Worm (Caenorhabditis elegans) whole organism, late embryonic: Measurements from ENCODE around the gene rbf-1.

Experiments
- C08G9.2 ChIP-seq: sonication (generic microtip); optimal IDR thresholded peaks from 2 replicates; lab custom pipeline; 2016; ENCODE audit warnings: mild to moderate bottlenecking, missing genetic modification characterization, moderate library complexity, missing compliant biosample characterization
- Y22D7AL.16 ChIP-seq: sonication (generic microtip); optimal IDR thresholded peaks from 2 replicates; lab custom pipeline; 2016; ENCODE audit warnings: missing genetic modification characterization, missing compliant biosample characterization
- ceh-14 ChIP-seq: sonication (generic microtip); optimal IDR thresholded peaks from 2 replicates; lab custom pipeline; 2016; ENCODE audit warnings: missing genotype, missing genetic modification characterization, missing compliant biosample characterization
- ceh-22 ChIP-seq: sonication (generic microtip); optimal IDR thresholded peaks from 2 replicates; lab custom pipeline; 2017; ENCODE audit warnings: missing biosample characterization, missing genetic modification characterization
- ceh-30 ChIP-seq: fragments of 150-350 bp; optimal IDR thresholded peaks from 2 replicates; lab custom pipeline; 2014; ENCODE audit warnings: missing biosample characterization, missing genetic modification characterization
- ceh-31 ChIP-seq: sonication (generic microtip); optimal IDR thresholded peaks from 2 replicates; lab custom pipeline; 2016; ENCODE audit warnings: missing genetic modification characterization, missing compliant biosample characterization
- ceh-6 ChIP-seq: fragments of 200-800 bp; sonication (Bioruptor generic); optimal IDR thresholded peaks from 2 replicates; lab custom pipeline; 2018; ENCODE audit warnings: mild to moderate bottlenecking, missing genetic modification characterization, missing compliant biosample characterization
- elt-4 ChIP-seq: sonication (generic microtip); optimal IDR thresholded peaks from 2 replicates; lab custom pipeline; 2016; ENCODE audit warnings: missing genetic modification characterization, missing compliant biosample characterization
- fkh-10 ChIP-seq: fragments of 150-350 bp; optimal IDR thresholded peaks from 2 replicates; lab custom pipeline; 2014; ENCODE audit warnings: missing biosample characterization, missing genetic modification reagents, missing genetic modification characterization
- gmeb-2 ChIP-seq: sonication (generic microtip); optimal IDR thresholded peaks from 2 replicates; lab custom pipeline; 2016; ENCODE audit warnings: missing genetic modification characterization, inconsistent platforms, missing compliant biosample characterization
- mec-3 ChIP-seq: sonication (generic microtip); optimal IDR thresholded peaks from 2 replicates; lab custom pipeline; 2016; ENCODE audit warnings: borderline replicate concordance, missing genetic modification characterization, missing compliant biosample characterization
- nfya-1 ChIP-seq: sonication (generic microtip); optimal IDR thresholded peaks from 2 replicates; lab custom pipeline; 2017; ENCODE audit warnings: missing genetic modification characterization, mild to moderate bottlenecking, missing compliant biosample characterization, antibody characterized with exemption, moderate library complexity
- odd-2 ChIP-seq: sonication (generic microtip); optimal IDR thresholded peaks from 2 replicates; lab custom pipeline; 2017; ENCODE audit warnings: antibody characterized with exemption, mild to moderate bottlenecking, missing genetic modification characterization, missing compliant biosample characterization
- pha-2 ChIP-seq: sonication (generic microtip); optimal IDR thresholded peaks from 2 replicates; lab custom pipeline; 2017; ENCODE audit warnings: mild to moderate bottlenecking, missing genetic modification characterization, missing compliant biosample characterization
- pros-1 ChIP-seq: fragments of 150-350 bp; optimal IDR thresholded peaks from 2 replicates; lab custom pipeline; 2014; ENCODE audit warnings: missing biosample characterization, missing genetic modification reagents, missing genetic modification characterization
- sdc-2 ChIP-seq: sonication (generic microtip); optimal IDR thresholded peaks from 2 replicates; lab custom pipeline; 2016; ENCODE audit warnings: missing genotype, missing genetic modification characterization, missing compliant biosample characterization
- sox-2 ChIP-seq: fragments of 200-800 bp; sonication (Bioruptor generic); IDR thresholded peaks from 2 replicates; pipeline ENCODE4 v1.3.6; 2022; ENCODE audit warnings: missing genetic modification reagents, missing genetic modification characterization, missing compliant biosample characterization
- sox-4 ChIP-seq: sonication (generic microtip); optimal IDR thresholded peaks from 2 replicates; lab custom pipeline; 2017; ENCODE audit warnings: mild to moderate bottlenecking, missing genetic modification characterization, inconsistent platforms, missing compliant biosample characterization
- syd-9 ChIP-seq: sonication (generic microtip); optimal IDR thresholded peaks from 2 replicates; lab custom pipeline; 2016; ENCODE audit warnings: mild to moderate bottlenecking, missing genetic modification characterization, moderate library complexity, missing compliant biosample characterization
- ttx-3 ChIP-seq: sonication (generic microtip); optimal IDR thresholded peaks from 2 replicates; lab custom pipeline; 2016; ENCODE audit warnings: missing genetic modification reagents, missing genetic modification characterization, missing compliant biosample characterization
- unc-3 ChIP-seq, 2 experiments: fragments of 200-800 bp in 1 of 2; sonication (Bioruptor generic) in 1 of 2; sonication (generic microtip) in 1 of 2; conservative IDR thresholded peaks in 1 of 2; optimal IDR thresholded peaks in 1 of 2; 2 replicates each; pipeline versions ENCODE4 v1.3.6 to Lab custom; 2016 to 2022; ENCODE audit warnings: missing compliant biosample characterization in 2 of 2, missing genetic modification characterization in 2 of 2, missing genetic modification reagents in 1 of 2
- unc-42 ChIP-seq: sonication (generic microtip); optimal IDR thresholded peaks from 2 replicates; lab custom pipeline; 2016; ENCODE audit warnings: missing genotype, missing genetic modification characterization, missing compliant biosample characterization
- unc-86 ChIP-seq: sonication (generic microtip); optimal IDR thresholded peaks from 2 replicates; lab custom pipeline; 2016; ENCODE audit warnings: missing genetic modification characterization, missing compliant biosample characterization

rbf-1 gene

DNA sequence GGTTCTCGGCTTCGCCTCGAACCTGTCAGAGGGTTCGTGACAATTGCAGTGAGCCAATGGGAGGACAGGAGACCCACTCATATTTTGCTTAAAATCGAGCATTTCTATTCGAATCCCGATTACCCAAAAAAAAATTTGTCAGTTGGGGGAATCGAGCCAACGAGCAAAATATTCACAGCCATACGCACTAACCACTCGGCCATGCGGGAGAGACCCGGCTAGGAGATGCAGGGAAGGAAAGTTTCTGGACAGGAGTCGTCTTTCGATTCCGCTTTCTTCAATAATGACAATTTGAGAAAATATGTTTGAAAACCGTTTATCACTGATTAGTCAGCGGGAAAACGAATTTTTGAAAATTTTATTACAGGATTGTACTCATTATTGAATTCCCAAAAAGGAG is 13.9 kb upstream of the rbf-1 start:
- peak; percentile 56 for TF ChIP-seq sox-2 (GFP tag; lab: Robert Waterston, UW)

- TF ChIP-seq unc-42 (peak; percentile 62), sox-4 (no peak)
Measured at ce11 chrIII:6670737-6671242, 4.8 kb upstream of the rbf-1 start.

DNA sequence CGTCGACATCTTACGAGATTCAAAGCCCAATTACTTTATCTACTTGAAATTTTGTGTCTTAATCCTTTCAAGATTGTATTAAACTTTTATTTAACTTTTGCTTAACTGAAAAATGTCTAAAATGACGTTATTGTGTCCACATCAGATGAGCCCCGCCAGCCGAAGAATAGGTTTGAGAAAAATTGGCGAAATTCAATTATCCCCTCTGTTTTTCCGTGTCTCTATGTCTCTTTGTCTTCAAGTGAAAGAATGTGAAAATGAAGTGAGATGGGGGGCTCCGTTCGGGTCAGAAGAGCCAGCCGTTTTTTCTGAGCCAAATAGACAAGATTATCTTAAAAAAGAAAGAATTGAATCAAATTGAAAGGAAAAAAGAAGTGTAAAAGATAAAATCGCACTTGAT is 1.7 kb downstream of the rbf-1 start:
- TF ChIP-seq unc-42 (peak; percentile 71), ceh-14 (tag; lab: Kevin White, UChicago) (no peak)

ce11 chrIII:6679323-6679722 is 3.8 kb downstream of the rbf-1 start:
- TF ChIP-seq pros-1 (no peak), odd-2 (tag; lab: Kevin White, UChicago) (no peak), elt-4 (tag; lab: Kevin White, UChicago) (no peak), ceh-6 (GFP tag; lab: Kevin White, UChicago) (no peak), ceh-14 (tag; lab: Kevin White, UChicago) (no peak), pha-2 (tag; lab: Kevin White, UChicago) (no peak), ttx-3 (tag; lab: Kevin White, UChicago) (no peak), unc-86 (tag; lab: Kevin White, UChicago) (no peak)
- TF ChIP-seq, all 69 proteins: peak for 0

ce11 chrIII:6680963-6681362 is 5.4 kb downstream of the rbf-1 start:
- TF ChIP-seq sdc-2 (no peak), ceh-22 (tag; lab: Kevin White, UChicago) (no peak), syd-9 (tag; lab: Kevin White, UChicago) (no peak)

DNA sequence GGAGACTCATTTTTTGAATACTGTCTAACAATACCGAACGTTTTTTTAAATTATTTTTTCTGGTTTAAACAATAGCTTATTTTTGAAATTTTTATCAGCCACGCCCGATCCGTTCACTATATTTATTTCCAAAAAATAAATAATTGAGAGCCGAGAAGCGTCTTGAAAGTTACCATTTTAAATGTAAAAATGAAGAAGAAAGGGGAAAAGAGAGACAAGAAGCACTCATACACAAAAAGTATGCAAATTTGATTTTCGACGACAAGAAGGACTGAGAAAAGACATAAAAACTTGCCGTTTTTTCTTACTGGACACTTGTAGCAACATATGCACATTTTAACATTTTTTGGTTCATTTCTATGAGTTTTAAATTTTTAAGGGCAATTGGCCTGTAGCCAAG is 6.2 kb downstream of the rbf-1 start:
- TF ChIP-seq unc-42 (peak; percentile 21), mec-3 (tag; lab: Kevin White, UChicago) (no peak)
- TF ChIP-seq, all 69 proteins: peak for 1

DNA sequence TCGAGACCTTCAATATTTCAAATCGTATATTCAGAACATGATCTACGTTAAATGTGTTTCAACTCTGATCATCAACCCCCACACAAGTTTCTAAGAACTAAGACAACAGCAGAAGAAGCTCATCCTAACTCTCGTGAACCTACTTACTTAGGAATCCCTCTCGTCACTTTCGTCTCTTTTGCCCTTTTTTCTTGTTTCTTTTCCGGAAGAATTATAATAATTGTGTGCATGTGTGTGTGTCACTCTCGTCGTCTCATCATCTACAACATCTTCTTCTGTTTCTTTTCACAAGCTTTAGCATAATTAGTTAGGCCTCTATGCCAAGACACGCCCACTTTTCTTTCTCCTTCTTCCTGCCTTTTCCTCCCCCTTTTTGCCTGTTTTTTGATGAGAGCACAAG is 14.9 kb downstream of the rbf-1 start:
- TF ChIP-seq unc-42 (peak; percentile 8), unc-3 (GFP tag; conservative IDR thresholded peaks at IDR 0.05; lab: Robert Waterston, UW) (no peak), unc-3 (tag; optimal IDR thresholded peaks at IDR 0.05; lab: Kevin White, UChicago) (no peak)

DNA sequence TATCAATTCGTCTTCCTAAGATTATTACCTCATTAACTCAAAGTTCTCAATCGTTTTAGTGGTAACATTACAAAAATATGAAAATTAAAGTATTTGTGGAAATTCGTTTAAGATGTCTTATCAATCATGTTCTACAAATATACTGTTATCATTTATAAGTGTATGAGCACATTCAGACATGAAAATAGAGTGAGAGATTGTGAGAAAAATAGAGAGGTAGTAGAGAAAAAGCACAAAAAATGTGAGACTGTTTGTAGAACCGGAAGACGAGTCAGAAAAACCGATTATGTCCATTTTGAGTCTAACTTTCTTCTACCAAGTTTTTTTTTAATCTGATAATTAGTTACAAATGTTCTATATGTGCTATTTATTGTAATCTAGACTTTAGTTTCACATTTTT is 17.7 kb downstream of the rbf-1 start:
- TF ChIP-seq fkh-10 (GFP tag; lab: Kevin White, UChicago), result no peak
- no peak for TF ChIP-seq ceh-14 (tag; lab: Kevin White, UChicago)
- TF ChIP-seq gmeb-2 (tag; lab: Kevin White, UChicago), result no peak
- no peak for TF ChIP-seq ceh-30 (tag; lab: Kevin White, UChicago)
- no peak for TF ChIP-seq Y22D7AL.16 (tag; lab: Kevin White, UChicago)

DNA sequence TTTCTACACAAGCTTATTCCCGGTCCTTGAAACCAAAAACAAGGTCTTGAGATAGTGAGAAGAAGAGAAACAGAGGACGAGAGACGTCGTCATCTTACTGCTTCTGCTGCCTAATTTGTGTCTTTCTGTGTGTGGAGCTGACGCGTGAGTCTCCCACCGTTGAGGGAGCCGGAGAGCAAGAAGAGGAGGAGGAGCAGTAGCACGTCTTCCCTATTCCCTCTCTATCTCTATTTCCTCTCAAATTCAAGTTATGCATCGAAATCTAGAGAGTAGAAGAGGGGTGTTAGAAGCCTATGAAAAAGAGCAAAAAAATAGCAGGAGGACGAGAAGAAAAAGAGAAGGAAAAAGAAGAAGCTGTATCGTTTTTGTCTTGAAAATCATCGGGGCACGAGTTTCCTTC is 19.6 kb downstream of the rbf-1 start:
- peak; percentile 12 for TF ChIP-seq nfya-1 (tag; lab: Kevin White, UChicago)
- no peak for TF ChIP-seq syd-9 (tag; lab: Kevin White, UChicago)
- peak; percentile 4 for TF ChIP-seq C08G9.2 (tag; lab: Kevin White, UChicago)
- TF ChIP-seq ceh-31 (tag; lab: Kevin White, UChicago), result peak; percentile 54
